Fruit fly (Drosophila melanogaster): ENCODE data around the gene Sas10.

Sas10 gene

DNA sequence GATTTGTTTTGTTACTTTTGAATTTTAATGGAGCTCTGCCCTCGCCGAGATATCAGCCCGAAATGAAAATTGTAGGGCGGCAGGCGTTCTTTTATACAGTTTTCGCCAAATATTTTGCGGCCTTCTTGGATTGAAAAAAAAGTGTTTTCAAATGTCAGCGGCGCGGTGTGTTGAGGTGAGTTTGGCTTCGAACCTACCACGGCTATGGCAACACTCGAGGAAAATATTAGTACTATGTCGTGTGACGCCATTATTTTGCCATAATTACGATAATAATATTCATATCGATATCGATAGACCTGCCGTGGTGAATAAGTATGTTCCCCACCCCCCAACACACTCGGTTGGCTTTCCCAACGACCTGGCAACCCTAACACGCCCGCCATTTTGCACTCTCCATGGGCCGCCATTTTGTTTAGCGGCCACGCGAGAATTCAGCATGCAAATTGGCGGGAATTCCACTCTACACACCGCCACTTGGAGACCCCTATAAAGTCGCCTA is 5.3 kb upstream of the Sas10 start, which contains the start of the genes TrxT and dhd (continued):
- TF ChIP-seq Hey (tag; optimal IDR thresholded peaks at IDR 0.05) (no peak), CG15514 (GFP tag; optimal IDR thresholded peaks at IDR 0.05) (peak; percentile 62), hkb (optimal IDR thresholded peaks at IDR 0.05) (no peak), hkb (GFP tag; IDR thresholded peaks at IDR 0.05) (peak; percentile 40; the same call in 1 of the 2 replicates), pho (GFP tag; optimal IDR thresholded peaks at IDR 0.05) (peak; percentile 17), org-1 (GFP tag; optimal IDR thresholded peaks at IDR 0.05) (no peak), sens (GFP tag) (peak; percentile 39), stwl (tag; optimal IDR thresholded peaks at IDR 0.05) (peak; percentile 85), CG32772 (GFP tag; IDR thresholded peaks at IDR 0.05) (no peak), B-H2 (GFP tag; optimal IDR thresholded peaks at IDR 0.05) (no peak), Tbp (GFP tag; optimal IDR thresholded peaks at IDR 0.05) (no peak), crc (GFP tag; optimal IDR thresholded peaks at IDR 0.05) (no peak), B-H1 (GFP tag; IDR thresholded peaks at IDR 0.05) (no peak), CG11696 (GFP tag; IDR thresholded peaks at IDR 0.05) (no peak), MESR4 (GFP tag; optimal IDR thresholded peaks at IDR 0.05) (peak; percentile 5), en (GFP tag; optimal IDR thresholded peaks at IDR 0.05) (no peak), vnd (GFP tag; IDR thresholded peaks at IDR 0.05; ENCODE audit: partially characterized antibody) (0 out of 3 replicates have a peak, but pooled peaks have one; percentile 11), CG3847 (GFP tag; IDR thresholded peaks at IDR 0.05) (peak; percentile 50; the same call in 1 of the 2 replicates), aop (GFP tag; IDR thresholded peaks at IDR 0.05) (no peak), gcm (GFP tag; optimal IDR thresholded peaks at IDR 0.05) (no peak), CG14441 (GFP tag; IDR thresholded peaks at IDR 0.05) (peak; percentile 37; the same call in 1 of the 2 replicates), Trl (optimal IDR thresholded peaks at IDR 0.05) (no peak), Trl (GFP tag; optimal IDR thresholded peaks at IDR 0.05) (no peak), CG10543 (GFP tag; optimal IDR thresholded peaks at IDR 0.05) (no peak), ranshi (GFP tag; IDR thresholded peaks at IDR 0.05) (peak; percentile 19; the same call in 1 of the 2 replicates), gem (tag; optimal IDR thresholded peaks at IDR 0.05) (no peak), Hr78 (GFP tag; optimal IDR thresholded peaks at IDR 0.05) (no peak), CG10654 (GFP tag; optimal IDR thresholded peaks at IDR 0.05) (no peak), CHES-1-like (GFP tag; optimal IDR thresholded peaks at IDR 0.05) (peak; percentile 38), ftz-f1 (GFP tag; optimal IDR thresholded peaks at IDR 0.05) (no peak), ind (GFP tag; optimal IDR thresholded peaks at IDR 0.05) (peak; percentile 9), Fer3 (tag; optimal IDR thresholded peaks at IDR 0.05) (peak; percentile 3), Ada2b (GFP tag; IDR thresholded peaks at IDR 0.05) (no peak), lov (optimal IDR thresholded peaks at IDR 0.05) (no peak), lov (GFP tag; IDR thresholded peaks at IDR 0.05) (0 out of 3 replicates have a peak, but pooled peaks have one; percentile 40), zfh1 (GFP tag; IDR thresholded peaks at IDR 0.05) (peak; percentile 68), Kr (GFP tag; optimal IDR thresholded peaks at IDR 0.05) (no peak), CG8089 (GFP tag; optimal IDR thresholded peaks at IDR 0.05) (no peak), CG7786 (GFP tag; optimal IDR thresholded peaks at IDR 0.05) (no peak), hb (GFP tag; IDR thresholded peaks at IDR 0.05; ENCODE audit: partially characterized antibody) (no peak), sisA (GFP tag; IDR thresholded peaks at IDR 0.05) (no peak), CG17328 (GFP tag; IDR thresholded peaks at IDR 0.05) (peak; percentile 64), sqz (GFP tag; optimal IDR thresholded peaks at IDR 0.05) (no peak), Rfx (GFP tag; IDR thresholded peaks at IDR 0.05) (peak; percentile 64), tgo (GFP tag; IDR thresholded peaks at IDR 0.05) (no peak), CG2116 (GFP tag; optimal IDR thresholded peaks at IDR 0.05) (peak; percentile 42), br (optimal IDR thresholded peaks at IDR 0.05) (no peak), hth (optimal IDR thresholded peaks at IDR 0.05) (no peak), CG16863 (GFP tag; optimal IDR thresholded peaks at IDR 0.05) (no peak), sr (GFP tag; IDR thresholded peaks at IDR 0.05) (0 out of 3 replicates have a peak, but pooled peaks have one; percentile 52), zen2 (GFP tag; IDR thresholded peaks at IDR 0.05; ENCODE audit: partially characterized antibody) (no peak; the same call in 2 of the 3 replicates), HmgZ (tag; optimal IDR thresholded peaks at IDR 0.05) (peak; percentile 49), CG15073 (GFP tag; optimal IDR thresholded peaks at IDR 0.05) (peak; percentile 23)

Data from whole organism, embryonic.